Fruit fly (Drosophila melanogaster) whole organism, wandering third instar larva: ENCODE measurements around the gene CG15239.

Source experiments
- Abd-B ChIP-seq: fragments of >200 bp; optimal IDR thresholded peaks from 2 replicates; lab custom pipeline; 2017; ENCODE audit warnings: missing biosample characterization, missing genetic modification characterization
- CG32264 ChIP-seq: fragments of 200-800 bp; sonication (Bioruptor generic); optimal IDR thresholded peaks from 2 replicates; lab custom pipeline; 2016; ENCODE audit warnings: missing biosample characterization, missing genetic modification characterization
- CG9705 ChIP-seq: fragments of 200-800 bp; sonication (Bioruptor generic); optimal IDR thresholded peaks from 2 replicates; lab custom pipeline; 2018; ENCODE audit warnings: missing biosample characterization, mild to moderate bottlenecking, missing genetic modification characterization
- CrebA ChIP-seq: fragments of 200-800 bp; sonication (Bioruptor generic); optimal IDR thresholded peaks from 2 replicates; lab custom pipeline; 2016; ENCODE audit warnings: missing biosample characterization, mild to moderate bottlenecking, missing genetic modification characterization, borderline replicate concordance
- Dfd ChIP-seq: fragments of >200 bp; optimal IDR thresholded peaks from 2 replicates; lab custom pipeline; 2017; ENCODE audit warnings: missing biosample characterization, missing genetic modification characterization
- Dif ChIP-seq: fragments of 200-275, 200-300 bp; sonication (Bioruptor generic); optimal IDR thresholded peaks from 2 replicates; lab custom pipeline; 2018; ENCODE audit warnings: missing biosample characterization, missing genetic modification characterization; ENCODE audit not compliant: partially characterized antibody
- GATAd ChIP-seq: sonication (Bioruptor generic); optimal IDR thresholded peaks from 2 replicates; lab custom pipeline; 2016; ENCODE audit warnings: missing biosample characterization, missing genetic modification characterization
- HLH106 ChIP-seq: fragments of 200-800 bp; optimal IDR thresholded peaks from 3 replicates; lab custom pipeline; 2019; ENCODE audit warnings: missing biosample characterization, mild to moderate bottlenecking, missing genetic modification characterization, moderate library complexity
- Hnf4 ChIP-seq: fragments of 200-800 bp; sonication (Bioruptor generic); optimal IDR thresholded peaks from 2 replicates; lab custom pipeline; 2016; ENCODE audit warnings: missing biosample characterization, mild to moderate bottlenecking, missing genetic modification characterization
- Hr78 ChIP-seq: fragments of >200 bp; optimal IDR thresholded peaks from 2 replicates; lab custom pipeline; 2017; ENCODE audit warnings: missing biosample characterization, missing genetic modification characterization
- Hr83 ChIP-seq: fragments of 200-300 bp; sonication (Bioruptor generic); optimal IDR thresholded peaks from 2 replicates; lab custom pipeline; 2016; ENCODE audit warnings: missing biosample characterization, mild to moderate bottlenecking, missing genetic modification characterization, moderate library complexity; ENCODE audit not compliant: poor library complexity, severe bottlenecking
- Jra ChIP-seq: sonication (Bioruptor generic); optimal IDR thresholded peaks from 2 replicates; lab custom pipeline; 2016; ENCODE audit warnings: missing biosample characterization, missing genetic modification characterization
- Mio ChIP-seq: sonication (Bioruptor generic); optimal IDR thresholded peaks from 2 replicates; lab custom pipeline; 2016; ENCODE audit warnings: missing biosample characterization, missing genetic modification characterization
- Myc ChIP-seq: fragments of >200 bp; optimal IDR thresholded peaks from 2 replicates; lab custom pipeline; 2017
- N ChIP-seq: fragments of >200 bp; optimal IDR thresholded peaks from 2 replicates; lab custom pipeline; 2018; ENCODE audit warnings: missing biosample characterization, missing external identifiers, missing genetic modification characterization
- OdsH ChIP-seq: fragments of 200-800 bp; sonication (Bioruptor generic); optimal IDR thresholded peaks from 2 replicates; lab custom pipeline; 2016; ENCODE audit warnings: missing biosample characterization, mild to moderate bottlenecking, missing genetic modification characterization
- Rel ChIP-seq, 2 experiments: fragments of 200-800 bp; sonication (Bioruptor generic) in 1 of 2; optimal IDR thresholded peaks; 2 replicates in 1 of 2; 3 replicates in 1 of 2; lab custom pipeline; 2016 to 2019; ENCODE audit warnings: mild to moderate bottlenecking in 2 of 2, missing biosample characterization in 2 of 2, missing genetic modification characterization in 2 of 2, moderate library complexity in 1 of 2
- Sp1 ChIP-seq: fragments of 200-800 bp; sonication (Bioruptor generic); optimal IDR thresholded peaks from 3 replicates; lab custom pipeline; 2019; ENCODE audit warnings: missing biosample characterization, mild to moderate bottlenecking, missing genetic modification characterization, moderate library complexity
- Vsx2 ChIP-seq: fragments of 200-300, 225-300 bp; sonication (Bioruptor generic); optimal IDR thresholded peaks from 2 replicates; lab custom pipeline; 2018; ENCODE audit warnings: missing biosample characterization, missing genetic modification characterization; ENCODE audit not compliant: partially characterized antibody
- br ChIP-seq: fragments of 200-800 bp; sonication (Bioruptor generic); optimal IDR thresholded peaks from 2 replicates; lab custom pipeline; 2016; ENCODE audit warnings: missing biosample characterization, missing genetic modification characterization
- brk ChIP-seq: fragments of 200-800 bp; sonication (Bioruptor generic); optimal IDR thresholded peaks from 2 replicates; lab custom pipeline; 2016; ENCODE audit warnings: missing biosample characterization, mild to moderate bottlenecking, missing genetic modification characterization
- dl ChIP-seq, 2 experiments: fragments of 175-275, 200-275 bp in 1 of 2; fragments of 200-275 bp in 1 of 2; sonication (Bioruptor generic); optimal IDR thresholded peaks; lab custom pipeline; 2018; ENCODE audit warnings: mild to moderate bottlenecking in 2 of 2, missing biosample characterization in 2 of 2, missing genetic modification characterization in 2 of 2, moderate library complexity in 2 of 2; ENCODE audit not compliant: partially characterized antibody in 2 of 2, insufficient read depth in 1 of 2
- dmrt93B ChIP-seq: fragments of 200-800 bp; sonication (Bioruptor generic); optimal IDR thresholded peaks from 2 replicates; lab custom pipeline; 2018; ENCODE audit warnings: missing biosample characterization, mild to moderate bottlenecking, missing genetic modification characterization
- dsf ChIP-seq: sonication (Bioruptor generic); optimal IDR thresholded peaks from 2 replicates; lab custom pipeline; 2016; ENCODE audit warnings: missing biosample characterization, missing genetic modification characterization, borderline replicate concordance
- ey ChIP-seq: fragments of 200-800 bp; sonication (Bioruptor generic); optimal IDR thresholded peaks from 2 replicates; lab custom pipeline; 2016; ENCODE audit warnings: missing biosample characterization, missing genetic modification characterization
- foxo ChIP-seq, 2 experiments: fragments of 200-800 bp; sonication (Bioruptor generic); optimal IDR thresholded peaks; 2 replicates in 1 of 2; 3 replicates in 1 of 2; lab custom pipeline; 2016 to 2017; ENCODE audit warnings: missing biosample characterization in 2 of 2, missing genetic modification characterization in 2 of 2
- fru ChIP-seq: fragments of 200-800 bp; sonication (Bioruptor generic); optimal IDR thresholded peaks from 3 replicates; lab custom pipeline; 2016; ENCODE audit warnings: missing biosample characterization, mild to moderate bottlenecking, missing genetic modification characterization
- h ChIP-seq: fragments of 200-800 bp; sonication (Bioruptor generic); optimal IDR thresholded peaks from 3 replicates; lab custom pipeline; 2016; ENCODE audit warnings: missing biosample characterization, mild to moderate bottlenecking, missing genetic modification characterization
- jim ChIP-seq: fragments of 175-275, 200-325 bp; sonication (Bioruptor generic); optimal IDR thresholded peaks from 2 replicates; lab custom pipeline; 2016; ENCODE audit warnings: missing biosample characterization, mild to moderate bottlenecking, missing genetic modification characterization
- lola ChIP-seq: fragments of >200 bp; optimal IDR thresholded peaks from 2 replicates; lab custom pipeline; 2017; ENCODE audit warnings: missing biosample characterization, missing genetic modification characterization
- pan ChIP-seq: fragments of >200 bp; optimal IDR thresholded peaks from 2 replicates; lab custom pipeline; 2017
- psq ChIP-seq: fragments of 200-800 bp; sonication (Bioruptor generic); optimal IDR thresholded peaks from 3 replicates; lab custom pipeline; 2017; ENCODE audit warnings: missing biosample characterization, mild to moderate bottlenecking, missing genetic modification characterization, moderate library complexity
- rgr ChIP-seq: fragments of 200-800 bp; sonication (Bioruptor generic); optimal IDR thresholded peaks from 3 replicates; lab custom pipeline; 2016; ENCODE audit warnings: missing biosample characterization, mild to moderate bottlenecking, missing genetic modification characterization
- sage ChIP-seq: fragments of 200-800 bp; sonication (Bioruptor generic); optimal IDR thresholded peaks from 2 replicates; lab custom pipeline; 2016; ENCODE audit warnings: missing biosample characterization, mild to moderate bottlenecking, missing genetic modification characterization
- sv ChIP-seq: fragments of 200-800 bp; sonication (Bioruptor generic); optimal IDR thresholded peaks from 3 replicates; lab custom pipeline; 2016; ENCODE audit warnings: missing biosample characterization, missing genetic modification characterization
- tai ChIP-seq: sonication (Bioruptor generic); optimal IDR thresholded peaks from 2 replicates; lab custom pipeline; 2016; ENCODE audit warnings: missing biosample characterization, missing genetic modification characterization
- usp ChIP-seq: fragments of >200 bp; optimal IDR thresholded peaks from 2 replicates; lab custom pipeline; 2017; ENCODE audit warnings: missing biosample characterization, missing genetic modification characterization
- woc ChIP-seq: sonication (Bioruptor generic); optimal IDR thresholded peaks from 2 replicates; lab custom pipeline; 2016; ENCODE audit warnings: missing biosample characterization, mild to moderate bottlenecking, missing genetic modification characterization

Gene CG15239

dm6 chrX:3866844-3867457 lies 17.0 kb upstream of the CG15239 start:
- TF ChIP-seq fru (GFP tag; lab: Kevin White, UChicago) (peak; percentile 17), h (peak; percentile 4), Sp1 (no peak)

- TF ChIP-seq CrebA (GFP tag; lab: Kevin White, UChicago): no peak
- no peak for TF ChIP-seq Mio (GFP tag; lab: Kevin White, UChicago)
- TF ChIP-seq psq: no peak
- TF ChIP-seq brk (GFP tag; lab: Kevin White, UChicago): no peak
- no peak for TF ChIP-seq Dif (GFP tag; lab: Kevin White, UChicago)
- TF ChIP-seq ey (GFP tag; lab: Kevin White, UChicago): no peak
- TF ChIP-seq Myc: no peak
- TF ChIP-seq Hr83 (GFP tag; lab: Kevin White, UChicago): no peak
Observed at dm6 chrX:3867782-3868181, 16.2 kb upstream of the CG15239 start.

DNA sequence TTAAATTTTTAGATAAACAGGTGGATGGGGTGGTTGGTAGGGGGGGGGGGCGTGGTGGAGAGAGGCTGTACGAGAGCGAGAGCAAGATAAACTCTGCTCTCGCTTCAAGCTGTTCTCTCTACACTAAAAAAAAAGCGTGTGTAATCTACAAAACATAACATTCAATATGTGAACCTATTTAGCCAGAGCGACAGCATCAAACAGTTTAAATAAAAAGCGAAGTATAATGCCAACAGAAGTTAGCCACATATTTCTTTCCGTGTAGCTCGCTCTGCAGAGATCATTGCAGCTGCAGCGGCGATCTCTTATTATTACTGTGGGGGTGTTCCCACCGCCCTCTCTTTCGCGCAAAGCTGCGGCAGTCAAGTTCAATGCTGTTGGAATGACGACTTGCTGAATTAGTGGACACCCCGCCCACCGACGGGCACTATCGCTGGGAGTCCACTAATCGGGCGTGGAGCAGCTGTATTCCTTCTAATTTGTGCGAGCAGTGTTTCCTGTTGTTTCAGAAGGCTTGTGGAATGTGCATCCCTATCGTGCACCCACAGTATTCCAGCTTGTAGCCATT lies 15.4 kb upstream of the CG15239 start, which contains the start of gene CG2930:
Gene CG2930, plus strand, starts transcription at position 518 of the 568 bp plus-strand sequence.
- TF ChIP-seq Vsx2 (GFP tag; lab: Kevin White, UChicago): no peak
- peak; percentile 85 for TF ChIP-seq psq
- peak; percentile 76 for TF ChIP-seq woc (GFP tag; lab: Kevin White, UChicago)
- no peak for TF ChIP-seq N (GFP tag; lab: Kevin White, UChicago)
- TF ChIP-seq Myc: no peak
- no peak for TF ChIP-seq usp (GFP tag; lab: Kevin White, UChicago)
- TF ChIP-seq rgr (GFP tag; lab: Kevin White, UChicago): peak; percentile 97
- no peak for TF ChIP-seq Dif (GFP tag; lab: Kevin White, UChicago)
- peak; percentile 93 for TF ChIP-seq fru (GFP tag; lab: Kevin White, UChicago)
- TF ChIP-seq br (GFP tag; lab: Kevin White, UChicago): peak; percentile 93
- no peak for TF ChIP-seq Dfd (GFP tag; lab: Kevin White, UChicago)
- TF ChIP-seq ey (GFP tag; lab: Kevin White, UChicago): peak; percentile 96
- peak; percentile 93 for TF ChIP-seq Hnf4 (GFP tag; lab: Kevin White, UChicago)
- no peak for TF ChIP-seq Hr78 (GFP tag; lab: Kevin White, UChicago)
- peak; percentile 67 for TF ChIP-seq Mio (GFP tag; lab: Kevin White, UChicago)
- TF ChIP-seq HLH106 (tag; lab: Kevin White, UChicago): peak; percentile 95
- TF ChIP-seq foxo (GFP tag; optimal IDR thresholded peaks at IDR 0.05; lab: Kevin White, UChicago): peak; percentile 60 to 96
- peak; percentile 81 for TF ChIP-seq tai (GFP tag; lab: Kevin White, UChicago)
- peak; percentile 93 for TF ChIP-seq OdsH (GFP tag; lab: Kevin White, UChicago)
- peak; percentile 93 for TF ChIP-seq CG32264 (GFP tag; lab: Kevin White, UChicago)
- TF ChIP-seq CrebA (GFP tag; lab: Kevin White, UChicago): peak; percentile 63
- peak; percentile 65 for TF ChIP-seq dsf (GFP tag; lab: Kevin White, UChicago)
- TF ChIP-seq Hr83 (GFP tag; lab: Kevin White, UChicago): peak; percentile 87
- TF ChIP-seq lola (GFP tag; lab: Kevin White, UChicago): no peak
- peak; percentile 96 for TF ChIP-seq CG9705 (GFP tag; lab: Kevin White, UChicago)
- peak; percentile 73 for TF ChIP-seq Jra (GFP tag; lab: Kevin White, UChicago)
- no peak for TF ChIP-seq Rel (GFP tag; optimal IDR thresholded peaks at IDR 0.05; lab: Kevin White, UChicago)
- TF ChIP-seq Rel (tag; optimal IDR thresholded peaks at IDR 0.05; lab: Kevin White, UChicago): peak; percentile 77
- TF ChIP-seq pan (lab: Kevin White, UChicago): no peak
- no peak for TF ChIP-seq dl (GFP tag; optimal IDR thresholded peaks at IDR 0.05; lab: Kevin White, UChicago; ENCODE audit: insufficient read depth in 1 of 2, partially characterized antibody in 2 of 2)
- TF ChIP-seq jim (GFP tag; lab: Kevin White, UChicago): no peak
- TF ChIP-seq brk (GFP tag; lab: Kevin White, UChicago): peak; percentile 81
- TF ChIP-seq Abd-B: no peak
- TF ChIP-seq GATAd (GFP tag; lab: Kevin White, UChicago): peak; percentile 63
- peak; percentile 96 for TF ChIP-seq Sp1
- TF ChIP-seq dmrt93B (GFP tag; lab: Kevin White, UChicago): peak; percentile 94
- TF ChIP-seq sage (GFP tag; lab: Kevin White, UChicago): peak; percentile 89
- peak; percentile 95 for TF ChIP-seq h
- TF ChIP-seq sv (GFP tag; lab: Kevin White, UChicago): no peak
